Worm (Caenorhabditis elegans) whole organism, midembryonic: Measurements from ENCODE around the gene F44A2.7.

Source experiments
- T22C8.4 ChIP-seq: fragments of 200-800 bp; sonication (Bioruptor generic); IDR thresholded peaks from 2 replicates; pipeline ENCODE4 v1.3.6; 2022; ENCODE audit warnings: missing genetic modification characterization, missing compliant biosample characterization
- cog-1 ChIP-seq: sonication (generic microtip); optimal IDR thresholded peaks from 2 replicates; lab custom pipeline; 2016; ENCODE audit warnings: missing genetic modification characterization, missing compliant biosample characterization
- flt-1 ChIP-seq: fragments of 200-800 bp; sonication (Bioruptor generic); IDR thresholded peaks from 2 replicates; pipeline ENCODE4 v1.3.6; 2022; ENCODE audit warnings: missing genetic modification characterization, missing compliant biosample characterization
- klf-2 ChIP-seq: fragments of 200-800 bp; sonication (Bioruptor generic); conservative IDR thresholded peaks from 2 replicates; pipeline ENCODE4 v1.3.6; 2022; ENCODE audit warnings: missing genetic modification reagents, missing genetic modification characterization, missing compliant biosample characterization
- med-1 ChIP-seq: sonication (generic microtip); optimal IDR thresholded peaks from 2 replicates; lab custom pipeline; 2017; ENCODE audit warnings: missing genetic modification characterization, mild to moderate bottlenecking, missing compliant biosample characterization, antibody characterized with exemption, missing genetic modification reagents; ENCODE audit not compliant: insufficient read depth
- ref-1 ChIP-seq: fragments of 200-800 bp; sonication (Bioruptor generic); conservative IDR thresholded peaks from 2 replicates; pipeline ENCODE4 v1.3.6; 2022; ENCODE audit warnings: missing genetic modification reagents, missing genetic modification characterization, missing compliant biosample characterization
- tab-1 ChIP-seq: fragments of 200-800 bp; sonication (Bioruptor generic); IDR thresholded peaks from 2 replicates; pipeline ENCODE4 v1.3.6; 2022; ENCODE audit warnings: missing genetic modification characterization, missing compliant biosample characterization
- ztf-23 ChIP-seq: fragments of 200-800 bp; sonication (Bioruptor generic); IDR thresholded peaks from 2 replicates; pipeline ENCODE4 v1.3.6; 2022; ENCODE audit warnings: missing genetic modification reagents, missing genetic modification characterization, missing compliant biosample characterization
- ztf-29 ChIP-seq: fragments of 200-800 bp; sonication (Bioruptor generic); IDR thresholded peaks from 2 replicates; pipeline ENCODE4 v1.3.6; 2022; ENCODE audit warnings: missing genetic modification reagents, missing genetic modification characterization, missing compliant biosample characterization

F44A2.7 gene

DNA sequence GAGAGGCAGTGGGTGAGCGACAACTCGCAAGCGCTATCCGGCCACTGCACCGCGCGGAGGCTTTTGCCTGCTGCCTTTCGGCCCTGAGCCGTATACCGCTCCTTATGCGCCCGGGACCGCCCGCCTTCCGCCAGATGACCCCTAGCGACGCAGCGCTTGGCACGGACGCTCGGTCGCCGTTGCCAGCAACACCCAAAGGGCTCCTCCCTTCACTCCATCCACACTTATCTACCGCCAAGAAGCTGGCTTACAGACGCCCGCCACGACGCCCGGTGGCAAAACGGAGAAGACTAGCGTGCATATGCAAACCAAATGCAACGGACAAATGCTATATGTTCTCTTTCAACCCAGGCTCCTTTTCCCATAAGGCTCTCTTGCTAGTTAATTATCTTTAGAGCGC, 27.9 kb upstream of the F44A2.7 start:
- TF ChIP-seq ztf-23 (GFP tag; lab: Robert Waterston, UW) (no peak), ref-1 (no peak), tab-1 (peak; percentile 68), ztf-29 (GFP tag; lab: Robert Waterston, UW) (no peak), med-1 (GFP tag; lab: Kevin White, UChicago) (no peak), cog-1 (no peak), klf-2 (no peak; the same call in 1 of the 2 replicates), flt-1 (GFP tag; lab: Robert Waterston, UW) (peak; percentile 58; the same call in 1 of the 2 replicates)

DNA sequence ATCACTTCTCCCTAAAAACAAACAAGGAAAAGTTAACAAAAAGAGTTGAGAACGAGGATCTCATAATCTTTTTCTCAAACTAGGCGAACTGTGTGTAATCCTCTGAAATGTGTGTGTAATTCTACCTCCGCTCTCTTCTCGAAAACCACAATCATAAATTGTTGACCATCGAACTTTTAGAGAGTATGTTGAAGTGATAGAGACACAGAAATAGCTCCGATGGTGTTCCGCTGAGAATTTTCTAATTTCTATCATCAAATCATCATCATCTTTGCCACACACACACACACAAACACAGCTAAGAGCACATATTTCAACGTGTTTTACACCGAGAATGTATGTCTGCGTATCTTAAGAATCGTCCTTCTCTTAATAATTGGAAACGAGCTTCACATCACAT, 25.7 kb upstream of the F44A2.7 start:
- TF ChIP-seq flt-1 (GFP tag; lab: Robert Waterston, UW), result no peak

DNA sequence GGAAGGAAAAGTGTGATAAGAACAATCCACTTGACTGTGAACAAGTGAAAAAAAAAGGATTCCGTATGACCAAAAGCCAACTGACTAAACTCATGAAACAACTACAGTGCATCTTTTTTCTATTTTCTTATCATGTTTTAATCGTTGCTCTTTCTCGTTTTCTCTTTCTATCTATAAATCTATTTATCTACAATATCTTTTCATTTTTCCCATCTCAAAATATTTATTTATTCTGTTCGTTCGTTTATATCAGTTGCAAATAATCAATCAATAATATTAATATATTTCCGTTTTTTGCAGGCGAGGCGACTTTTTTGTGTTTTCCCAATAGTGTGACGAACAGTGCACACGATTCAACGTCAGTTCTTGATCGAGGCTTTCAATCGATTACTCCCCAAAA, 24.0 kb upstream of the F44A2.7 start, which contains the start of gene F44A2.5:
Gene F44A2.5 (plus strand): TSS at position 301 of the 400 bp plus-strand sequence.
- TF ChIP-seq klf-2 (no peak), med-1 (GFP tag; lab: Kevin White, UChicago) (no peak), tab-1 (no peak), ztf-29 (GFP tag; lab: Robert Waterston, UW) (no peak), flt-1 (GFP tag; lab: Robert Waterston, UW) (no peak)

DNA sequence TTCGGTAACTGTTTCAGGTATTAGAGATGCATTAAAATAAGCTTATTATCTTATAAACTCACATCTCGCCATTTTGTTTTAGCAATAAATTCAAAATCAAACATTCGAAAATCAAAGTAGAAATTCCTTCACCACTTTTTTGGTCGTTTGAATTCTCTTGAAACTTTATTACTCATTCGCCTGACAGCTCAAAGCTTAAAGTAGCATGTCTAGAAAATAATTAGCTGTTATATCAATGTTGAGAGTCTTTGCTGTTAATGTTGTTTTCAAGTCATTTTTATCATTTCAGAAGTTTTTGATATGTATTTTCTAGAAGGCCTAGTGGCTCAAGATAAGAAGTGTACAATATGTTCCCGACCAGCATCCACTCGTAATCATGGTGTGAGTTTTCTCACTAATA, 18.3 kb upstream of the F44A2.7 start, which contains the start of gene nhr-39:
Gene nhr-39 (plus strand): TSS at position 301 of the 400 bp plus-strand sequence.
- no peak for TF ChIP-seq med-1 (GFP tag; lab: Kevin White, UChicago)
- TF ChIP-seq flt-1 (GFP tag; lab: Robert Waterston, UW), result no peak
- TF ChIP-seq ztf-23 (GFP tag; lab: Robert Waterston, UW), result no peak
- no peak for TF ChIP-seq ztf-29 (GFP tag; lab: Robert Waterston, UW)
- TF ChIP-seq cog-1, result no peak
- no peak for TF ChIP-seq klf-2
- TF ChIP-seq T22C8.4 (GFP tag; lab: Robert Waterston, UW), result no peak
- no peak for TF ChIP-seq tab-1
- no peak for TF ChIP-seq ref-1

DNA sequence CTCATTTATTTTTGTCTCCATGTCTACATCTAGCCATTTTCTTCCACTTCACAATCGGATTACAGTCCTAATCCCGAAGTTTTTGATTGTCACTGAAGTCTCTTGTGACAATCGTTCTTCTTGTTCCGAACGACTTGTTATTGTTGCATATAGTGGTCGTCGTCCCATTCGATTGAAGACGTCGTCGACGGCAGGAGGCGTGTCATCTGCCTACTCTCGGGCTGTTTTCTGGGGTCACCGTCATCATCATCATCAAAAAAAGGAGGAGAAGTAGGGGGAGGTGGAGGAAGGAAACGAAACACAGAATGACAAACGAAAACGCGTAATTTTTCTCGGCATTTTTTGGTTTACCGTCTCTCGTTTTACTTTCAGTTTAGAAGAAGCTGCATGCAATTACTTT, 16.2 kb upstream of the F44A2.7 start, which contains the start of gene F44A2.3:
Gene F44A2.3 (plus strand): TSS at position 301 of the 400 bp plus-strand sequence.
- TF ChIP-seq klf-2 (no peak), cog-1 (no peak), ztf-29 (GFP tag; lab: Robert Waterston, UW) (no peak), flt-1 (GFP tag; lab: Robert Waterston, UW) (no peak), med-1 (GFP tag; lab: Kevin White, UChicago) (no peak), ztf-23 (GFP tag; lab: Robert Waterston, UW) (no peak), T22C8.4 (GFP tag; lab: Robert Waterston, UW) (no peak), tab-1 (no peak), ref-1 (no peak)

DNA sequence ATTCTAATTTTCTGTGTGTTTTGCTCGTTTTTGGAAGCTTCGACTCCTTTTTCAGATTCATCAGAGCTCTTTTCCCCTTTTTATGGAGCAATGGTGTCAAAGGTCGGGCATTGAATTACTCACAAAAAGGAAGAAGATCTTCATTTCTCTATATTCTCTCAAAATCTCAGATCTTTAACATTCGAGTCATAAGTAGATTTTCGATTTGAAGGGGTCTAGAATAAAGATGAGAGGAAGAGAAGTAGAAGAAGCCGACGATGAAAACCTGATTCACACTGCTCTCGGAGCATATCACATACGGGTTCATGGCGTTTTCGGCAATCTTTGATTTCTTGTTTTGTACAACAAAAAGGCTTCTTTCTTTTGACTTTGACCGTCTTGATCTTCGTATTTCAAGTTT, 8.9 kb upstream of the F44A2.7 start:
- TF ChIP-seq klf-2, result no peak
- TF ChIP-seq tab-1, result no peak
- no peak for TF ChIP-seq cog-1
- TF ChIP-seq med-1 (GFP tag; lab: Kevin White, UChicago), result no peak
- TF ChIP-seq ref-1, result no peak
- TF ChIP-seq ztf-29 (GFP tag; lab: Robert Waterston, UW), result no peak
- no peak for TF ChIP-seq ztf-23 (GFP tag; lab: Robert Waterston, UW)
- no peak for TF ChIP-seq flt-1 (GFP tag; lab: Robert Waterston, UW)
- TF ChIP-seq T22C8.4 (GFP tag; lab: Robert Waterston, UW), result no peak

DNA sequence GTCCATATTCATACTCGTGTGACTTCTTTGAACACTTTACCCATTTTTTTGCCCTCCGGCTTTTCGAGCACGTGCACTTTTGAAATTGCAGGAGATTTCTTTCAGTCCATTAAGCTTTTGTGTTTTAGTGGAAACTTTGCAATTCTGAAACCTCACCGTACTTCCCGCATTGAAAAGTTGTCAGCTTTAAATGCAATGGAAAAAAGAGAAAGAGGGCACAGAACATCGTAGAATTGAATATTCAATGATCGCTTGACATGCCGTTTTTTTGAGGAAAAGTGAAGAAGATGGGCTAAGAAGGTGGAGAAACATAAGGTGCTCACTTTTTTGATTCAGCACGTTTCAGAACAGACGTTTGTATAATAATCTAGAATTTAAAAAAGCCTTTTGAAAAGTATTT, 6.9 kb upstream of the F44A2.7 start:
- TF ChIP-seq cog-1 (no peak), tab-1 (no peak), ztf-29 (GFP tag; lab: Robert Waterston, UW) (no peak)

DNA sequence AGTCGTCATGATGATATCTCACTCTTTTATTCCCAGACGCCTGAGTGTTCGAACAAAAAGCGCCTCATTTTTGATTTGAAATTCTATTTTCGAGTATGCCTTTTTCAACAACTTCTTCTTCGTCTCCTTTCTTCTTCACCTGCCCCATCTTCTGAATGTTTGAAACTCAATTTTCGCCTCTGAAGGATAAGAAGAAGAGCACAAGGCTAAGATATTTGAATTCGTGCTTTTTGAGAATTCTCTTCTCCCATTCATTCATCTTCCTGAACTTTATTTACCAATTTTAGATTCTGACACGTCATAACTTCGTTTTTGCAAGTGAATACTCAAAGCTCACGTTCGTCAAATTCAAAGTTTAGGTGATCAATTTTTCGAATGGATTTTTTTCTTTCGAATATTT, 4.3 kb upstream of the F44A2.7 start:
- TF ChIP-seq tab-1 (no peak), med-1 (GFP tag; lab: Kevin White, UChicago) (no peak), ztf-23 (GFP tag; lab: Robert Waterston, UW) (no peak), klf-2 (no peak), ref-1 (no peak), flt-1 (GFP tag; lab: Robert Waterston, UW) (no peak), ztf-29 (GFP tag; lab: Robert Waterston, UW) (no peak), T22C8.4 (GFP tag; lab: Robert Waterston, UW) (no peak), cog-1 (no peak)

DNA sequence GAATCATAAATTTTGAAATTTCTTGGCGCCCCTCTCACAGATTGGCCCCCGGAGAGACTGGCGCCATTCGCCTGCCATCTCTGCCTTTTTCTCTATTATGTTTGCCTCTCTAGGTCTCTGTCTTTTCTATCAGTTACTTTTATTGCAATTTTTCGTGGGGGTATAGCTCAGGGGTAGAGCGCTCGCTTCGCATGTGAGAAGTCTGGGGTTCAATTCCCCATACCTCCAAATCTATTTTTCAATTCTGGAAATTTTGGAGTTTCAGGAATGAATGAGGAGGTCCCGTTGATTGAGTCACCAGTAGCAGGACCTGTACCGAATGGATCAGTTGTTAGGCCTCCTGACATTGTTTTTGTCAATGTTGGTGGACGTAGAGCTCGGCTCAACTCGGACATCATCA, 3.2 kb upstream of the F44A2.7 start, which contains the start of gene kvs-3:
Gene kvs-3 (plus strand): TSS at position 266 of the 400 bp plus-strand sequence.
- TF ChIP-seq tab-1 (0 out of 2 replicates have a peak, but pooled peaks have one; percentile 66), ztf-23 (GFP tag; lab: Robert Waterston, UW) (peak; percentile 82), ref-1 (0 out of 2 replicates have a peak, but pooled peaks have one; percentile 15), ztf-29 (GFP tag; lab: Robert Waterston, UW) (no peak), klf-2 (0 out of 2 replicates have a peak, but pooled peaks have one; percentile 47), med-1 (GFP tag; lab: Kevin White, UChicago) (peak; percentile 26), cog-1 (no peak), T22C8.4 (GFP tag; lab: Robert Waterston, UW) (peak; percentile 63), flt-1 (GFP tag; lab: Robert Waterston, UW) (no peak)

DNA sequence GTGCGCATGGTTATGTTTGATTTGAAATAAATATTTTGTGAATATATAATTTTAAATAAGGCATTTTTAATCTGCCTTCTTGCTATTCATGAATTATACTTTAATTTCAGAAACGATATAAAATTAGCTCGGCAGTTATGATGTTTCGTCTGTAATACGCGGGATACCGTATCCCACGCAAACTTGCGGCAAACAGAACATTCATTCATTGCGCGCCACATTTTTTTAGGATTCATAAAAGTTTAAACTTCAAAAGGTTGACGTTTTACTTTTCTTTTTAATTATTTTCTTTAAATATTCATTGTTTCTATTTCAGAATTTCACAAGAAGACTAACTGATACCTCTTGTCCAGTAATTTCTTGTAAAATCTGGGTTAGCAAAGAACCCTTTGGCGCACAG, 1.6 kb downstream of the F44A2.7 start, which contains the start of gene tag-153:
Gene tag-153 (plus strand): TSS at position 200 of the 400 bp plus-strand sequence.
- no peak for TF ChIP-seq flt-1 (GFP tag; lab: Robert Waterston, UW)
- no peak for TF ChIP-seq ztf-29 (GFP tag; lab: Robert Waterston, UW)
- no peak for TF ChIP-seq klf-2
- no peak for TF ChIP-seq T22C8.4 (GFP tag; lab: Robert Waterston, UW)
- TF ChIP-seq ztf-23 (GFP tag; lab: Robert Waterston, UW), result no peak
- TF ChIP-seq med-1 (GFP tag; lab: Kevin White, UChicago), result no peak
- TF ChIP-seq tab-1, result no peak
- TF ChIP-seq ref-1, result no peak
- no peak for TF ChIP-seq cog-1
